Worm (Caenorhabditis elegans): Measurements from ENCODE around the gene cyp-25A2.

ce11 chrIII:3876197-3876897, 41.3 kb downstream of the cyp-25A2 start:
- TF ChIP-seq daf-12 (tag; optimal IDR thresholded peaks at IDR 0.05) (no peak), nhr-237 (tag; optimal IDR thresholded peaks at IDR 0.05) (no peak)
